Fruit fly (Drosophila melanogaster) whole organism, prepupa: Measurements from ENCODE around the gene CG18598.

Source experiments
- CG6163 ChIP-seq: fragments of 200-800 bp; sonication (Bioruptor generic); IDR thresholded peaks from 3 replicates; pipeline ENCODE4 v1.3.6; 2022; ENCODE audit warnings: missing biosample characterization, missing genetic modification characterization
- CG7368 ChIP-seq: fragments of 200-800 bp; sonication (Bioruptor generic); optimal IDR thresholded peaks from 3 replicates; lab custom pipeline; 2016; ENCODE audit warnings: missing biosample characterization, missing genetic modification characterization
- Ets21C ChIP-seq: fragments of 200-800 bp; sonication (Bioruptor generic); optimal IDR thresholded peaks from 3 replicates; lab custom pipeline; 2016; ENCODE audit warnings: missing biosample characterization, missing genetic modification characterization
- Hr38 ChIP-seq: sonication (Bioruptor generic); optimal IDR thresholded peaks from 2 replicates; lab custom pipeline; 2016; ENCODE audit warnings: missing biosample characterization, missing genetic modification characterization
- Sox102F ChIP-seq: fragments of 200-800 bp; sonication (Bioruptor generic); optimal IDR thresholded peaks from 2 replicates; lab custom pipeline; 2016; ENCODE audit warnings: missing biosample characterization, mild to moderate bottlenecking, missing genetic modification characterization
- Sox14 ChIP-seq: fragments of 200-800 bp; sonication (Bioruptor generic); optimal IDR thresholded peaks from 3 replicates; lab custom pipeline; 2016; ENCODE audit warnings: missing biosample characterization, missing genetic modification characterization
- Sox15 ChIP-seq: fragments of 200-800 bp; sonication (Bioruptor generic); optimal IDR thresholded peaks from 3 replicates; lab custom pipeline; 2016; ENCODE audit warnings: missing biosample characterization, missing genetic modification characterization
- esn ChIP-seq: fragments of 200-800 bp; sonication (Bioruptor generic); optimal IDR thresholded peaks from 2 replicates; lab custom pipeline; 2016; ENCODE audit warnings: missing biosample characterization, mild to moderate bottlenecking, missing genetic modification characterization, moderate library complexity
- fd85E ChIP-seq: fragments of 200-800 bp; sonication (Bioruptor generic); optimal IDR thresholded peaks from 3 replicates; lab custom pipeline; 2016; ENCODE audit warnings: missing biosample characterization, missing genetic modification characterization
- ss ChIP-seq, 2 experiments: fragments of 200-800 bp; sonication (Bioruptor generic); optimal IDR thresholded peaks; 2 replicates in 1 of 2; 3 replicates in 1 of 2; lab custom pipeline; 2017 to 2018; ENCODE audit warnings: mild to moderate bottlenecking in 2 of 2, missing biosample characterization in 2 of 2, missing genetic modification characterization in 2 of 2, moderate library complexity in 1 of 2
- svp ChIP-seq: fragments of 200-800 bp; sonication (Bioruptor generic); peaks from one replicate; lab custom pipeline; 2016; ENCODE audit warnings: missing biosample characterization, missing genetic modification characterization

DNA sequence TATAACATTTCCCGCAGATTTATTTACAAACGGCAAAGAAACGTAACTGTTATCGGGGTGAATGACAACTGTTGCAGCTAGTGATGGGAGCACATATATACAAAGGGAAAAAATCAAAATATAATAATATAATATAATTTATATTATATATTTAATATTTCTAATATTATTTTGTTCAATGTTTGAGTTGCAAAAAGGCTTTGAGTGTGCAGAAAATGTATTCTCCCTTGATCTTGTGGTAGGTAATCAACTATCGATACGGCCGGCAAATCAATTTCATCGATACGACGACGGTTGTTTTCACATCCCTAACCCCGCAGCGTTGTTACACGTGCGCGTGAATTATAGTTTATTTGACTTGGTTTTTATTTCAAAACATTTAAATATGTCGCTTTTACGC is 27.5 kb upstream of the CG18598 start, which contains the start of the genes mTerf5 and Non3:
- no peak for TF ChIP-seq CG6163 (GFP tag; lab: Robert Waterston, UW)
- TF ChIP-seq Sox15 (GFP tag; lab: Kevin White, UChicago): peak; percentile 13
- TF ChIP-seq Sox102F (GFP tag; lab: Kevin White, UChicago): no peak
- peak in 1 of 2 experiments; percentile 14 for TF ChIP-seq ss (GFP tag; optimal IDR thresholded peaks at IDR 0.05; lab: Kevin White, UChicago)
- TF ChIP-seq fd85E (GFP tag; lab: Kevin White, UChicago): no peak
- TF ChIP-seq Sox14 (GFP tag; lab: Kevin White, UChicago): peak; percentile 33
- TF ChIP-seq svp (GFP tag; lab: Kevin White, UChicago): peak; percentile 73
- no peak for TF ChIP-seq Hr38
- peak; percentile 2 for TF ChIP-seq Ets21C (GFP tag; lab: Kevin White, UChicago)
- no peak for TF ChIP-seq CG7368 (GFP tag; lab: Kevin White, UChicago)
- peak; percentile 65 for TF ChIP-seq esn (GFP tag; lab: Kevin White, UChicago)
